Fruit fly (Drosophila melanogaster) whole organism, embryonic: ENCODE data around the gene CG31431.

ENCODE experiments used
- CG34224 ChIP-seq: fragments of 200-800 bp; sonication (Bioruptor generic); IDR thresholded peaks from 3 replicates; pipeline ENCODE4 v1.3.6; 2022; ENCODE audit warnings: missing biosample characterization, missing genetic modification characterization; ENCODE audit not compliant: partially characterized antibody
- Xrp1 ChIP-seq: fragments of 200-800 bp; sonication (Bioruptor generic); IDR thresholded peaks from 2 replicates; pipeline ENCODE4 v1.3.6; 2022; ENCODE audit warnings: missing biosample characterization, missing genetic modification characterization
- yki ChIP-seq: fragments of >200 bp; optimal IDR thresholded peaks from 3 replicates; lab custom pipeline; 2018

dm6 chr3R:21877636-21878035, 7.2 kb downstream of the CG31431 start, which contains the start of gene P5CDh2:
- TF ChIP-seq CG34224 (GFP tag; lab: Robert Waterston, UW), result no peak
- no peak for TF ChIP-seq yki (lab: Kevin White, UChicago)
- TF ChIP-seq Xrp1 (GFP tag; lab: Robert Waterston, UW), result no peak
